Worm (Caenorhabditis elegans): ENCODE data around the gene sri-31.
"Not testable (repeated sequence)": the region's sequence is repeated elsewhere in the genome, so short reads cannot be mapped to it uniquely, and the experiment has no call there.

Gene sri-31

DNA sequence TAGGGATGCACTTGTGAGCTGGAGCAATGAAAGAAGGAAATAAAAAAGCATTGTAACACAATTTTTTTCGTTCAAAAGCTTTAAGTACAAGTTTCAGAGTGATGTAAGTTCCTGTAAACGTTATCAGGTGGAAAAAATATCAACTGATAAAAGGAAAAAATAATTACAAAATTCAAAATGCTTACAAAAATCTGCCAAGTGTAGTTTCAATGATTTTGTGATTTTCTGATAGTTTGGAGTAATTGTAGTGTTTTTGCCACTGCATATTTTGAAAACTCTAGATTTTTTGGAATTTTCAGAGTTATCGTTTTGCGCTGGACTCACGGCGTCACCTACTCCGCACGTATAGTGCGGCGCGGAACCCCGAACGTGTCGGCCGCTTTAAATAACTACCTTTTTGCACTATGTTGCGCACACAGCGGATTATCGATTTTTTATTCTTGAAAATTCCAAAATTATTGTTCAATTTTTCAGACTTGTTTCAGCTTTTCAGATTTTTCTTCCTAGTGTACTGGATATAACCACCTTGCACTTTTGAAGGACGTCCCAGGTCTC lies 27.3 kb upstream of the sri-31 start, which contains the start of gene clec-2:
Gene clec-2, minus strand, starts transcription at position 51 of the 555 bp plus-strand sequence.
- TF ChIP-seq elt-2 (tag; optimal IDR thresholded peaks at IDR 0.05), result no peak
- TF ChIP-seq nhr-85 (tag), result no peak
- TF ChIP-seq nhr-47 (tag; optimal IDR thresholded peaks at IDR 0.05), result no peak
- TF ChIP-seq nhr-11 (tag; optimal IDR thresholded peaks at IDR 0.05), result no peak
- no peak for TF ChIP-seq lir-3 (tag; optimal IDR thresholded peaks at IDR 0.05; ENCODE audit: poor library complexity)
- no peak for TF ChIP-seq egl-13 (tag; optimal IDR thresholded peaks at IDR 0.05)
- no peak for TF ChIP-seq mab-9 (GFP tag; IDR thresholded peaks at IDR 0.05)
- TF ChIP-seq ces-1 (GFP tag; optimal IDR thresholded peaks at IDR 0.05), result no peak
- no peak for TF ChIP-seq lin-13 (GFP tag; optimal IDR thresholded peaks at IDR 0.05)

ce11 chrII:3024655-3025054 lies 26.1 kb upstream of the sri-31 start:
- TF ChIP-seq pag-3 (tag; optimal IDR thresholded peaks at IDR 0.05; ENCODE audit: borderline replicate concordance, insufficient read depth) (no peak), pax-3 (tag; optimal IDR thresholded peaks at IDR 0.05) (no peak), ces-1 (GFP tag; optimal IDR thresholded peaks at IDR 0.05) (no peak), snu-23 (GFP tag; optimal IDR thresholded peaks at IDR 0.05) (no peak), efl-1 (optimal IDR thresholded peaks at IDR 0.05) (no peak), efl-1 (GFP tag; optimal IDR thresholded peaks at IDR 0.05 in 1 of 2) (no peak)

- TF ChIP-seq efl-1 (optimal IDR thresholded peaks at IDR 0.05), result no peak
- peak in 1 of 2 experiments; percentile 8 for TF ChIP-seq efl-1 (GFP tag; optimal IDR thresholded peaks at IDR 0.05 in 1 of 2)
- peak; percentile 7 for TF ChIP-seq C16A3.4 (tag; optimal IDR thresholded peaks at IDR 0.05)
- TF ChIP-seq blmp-1 (tag; optimal IDR thresholded peaks at IDR 0.05), result peak; percentile 98
- peak in 1 of 6 experiments; percentile 31 for TF ChIP-seq elt-3 (tag; optimal IDR thresholded peaks at IDR 0.05)
- TF ChIP-seq irx-1 (tag; optimal IDR thresholded peaks at IDR 0.05), result no peak
- TF ChIP-seq snu-23 (GFP tag; optimal IDR thresholded peaks at IDR 0.05), result peak; percentile 21
- TF ChIP-seq lin-15B (tag; optimal IDR thresholded peaks at IDR 0.05), result no peak
- peak; percentile 23 for TF ChIP-seq mep-1 (tag; optimal IDR thresholded peaks at IDR 0.05)
- TF ChIP-seq unc-98 (GFP tag; IDR thresholded peaks at IDR 0.05), result no peak
Observed at ce11 chrII:3028264-3028663, 22.5 kb upstream of the sri-31 start.

DNA sequence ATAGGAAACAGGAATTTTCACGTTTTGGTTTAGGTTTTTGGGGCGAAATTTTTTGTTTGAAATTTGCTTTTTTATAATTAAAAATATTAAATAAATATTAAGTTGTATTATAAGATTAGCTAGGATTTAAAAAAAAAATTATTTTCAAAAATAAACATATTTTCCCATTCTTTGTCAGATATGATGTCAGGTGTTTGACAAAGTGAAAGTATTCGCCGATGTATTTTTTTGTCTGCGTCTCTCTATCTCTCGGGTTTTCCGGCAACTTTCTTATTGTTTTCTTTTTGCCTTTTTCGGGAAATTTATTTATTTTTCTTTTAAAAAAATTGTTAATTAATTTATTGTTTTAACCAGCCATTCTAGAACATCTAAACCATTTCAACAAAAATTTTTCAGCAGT lies 20.4 kb upstream of the sri-31 start:
- TF ChIP-seq nhr-71 (tag; optimal IDR thresholded peaks at IDR 0.05) (no peak), unc-98 (GFP tag; IDR thresholded peaks at IDR 0.05) (no peak), nhr-20 (tag; optimal IDR thresholded peaks at IDR 0.05) (no peak), nhr-85 (tag) (peak; percentile 57), hpl-2 (GFP tag; optimal IDR thresholded peaks at IDR 0.05) (no peak), lin-14 (GFP tag; optimal IDR thresholded peaks at IDR 0.05) (peak; percentile 29), ztf-4 (tag; optimal IDR thresholded peaks at IDR 0.05) (no peak), blmp-1 (tag; optimal IDR thresholded peaks at IDR 0.05) (peak; percentile 91)

- not testable (repeated sequence) for TF ChIP-seq C04F5.9 (tag; optimal IDR thresholded peaks at IDR 0.05); aha-1 (tag; optimal IDR thresholded peaks at IDR 0.05); lir-3 (tag; optimal IDR thresholded peaks at IDR 0.05; ENCODE audit: poor library complexity)
Observed at ce11 chrII:3032480-3032879, 18.3 kb upstream of the sri-31 start, which contains the start of gene B0454.6. B0454.6 (plus strand) TSS chrII:3032780.

DNA sequence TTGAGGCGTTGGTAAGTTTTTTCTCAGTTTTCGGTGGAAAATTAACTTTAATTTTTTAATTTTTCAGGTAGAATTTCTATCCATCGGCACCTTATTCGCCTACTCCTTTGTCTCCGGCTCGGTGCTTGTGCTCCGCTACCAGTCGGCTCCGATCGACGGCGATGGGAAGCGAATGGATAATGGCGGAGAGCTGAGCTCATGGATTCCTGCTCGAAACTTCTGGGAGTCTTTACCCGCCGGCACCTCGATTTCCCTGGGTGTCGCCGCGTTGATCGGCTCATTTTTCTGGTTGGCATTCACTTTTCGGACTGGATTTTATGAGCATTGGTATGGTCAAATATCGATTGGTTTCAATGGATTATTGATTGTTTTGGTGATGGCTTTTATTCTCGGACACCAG lies 15.9 kb upstream of the sri-31 start:
- no peak for TF ChIP-seq ama-1 (optimal IDR thresholded peaks at IDR 0.05)
- no peak for TF ChIP-seq aly-2 (tag; optimal IDR thresholded peaks at IDR 0.05)
- TF ChIP-seq nhr-12 (tag; optimal IDR thresholded peaks at IDR 0.05), result no peak
- no peak for TF ChIP-seq mdl-1 (tag; optimal IDR thresholded peaks at IDR 0.05)
- no peak for TF ChIP-seq swsn-7 (tag; optimal IDR thresholded peaks at IDR 0.05)
- TF ChIP-seq C16A3.4 (tag; optimal IDR thresholded peaks at IDR 0.05), result no peak
- TF ChIP-seq ceh-90 (tag; optimal IDR thresholded peaks at IDR 0.05), result no peak
- no peak for TF ChIP-seq C34B4.2 (tag; optimal IDR thresholded peaks at IDR 0.05)
- no peak for TF ChIP-seq grh-1 (GFP tag; IDR thresholded peaks at IDR 0.05)
- TF ChIP-seq vab-15 (tag; optimal IDR thresholded peaks at IDR 0.05), result no peak
- no peak for TF ChIP-seq dpl-1 (GFP tag; optimal IDR thresholded peaks at IDR 0.05)
- TF ChIP-seq tlp-1 (tag; optimal IDR thresholded peaks at IDR 0.05), result no peak
- TF ChIP-seq snu-23 (GFP tag; optimal IDR thresholded peaks at IDR 0.05), result no peak
- no peak for TF ChIP-seq jun-1 (tag; optimal IDR thresholded peaks at IDR 0.05)
- no peak for TF ChIP-seq unc-98 (GFP tag; IDR thresholded peaks at IDR 0.05)
